Worm (Caenorhabditis elegans) whole organism, early embryonic: Measurements from ENCODE around the gene panl-2.

Source experiments
- B0310.2 ChIP-seq: sonication (generic microtip); optimal IDR thresholded peaks from 2 replicates; lab custom pipeline; 2016; ENCODE audit warnings: mild to moderate bottlenecking, missing genetic modification characterization, missing compliant biosample characterization
- F13C5.2 ChIP-seq: sonication (generic microtip); optimal IDR thresholded peaks from 2 replicates; lab custom pipeline; 2017; ENCODE audit warnings: mild to moderate bottlenecking, missing genetic modification characterization, inconsistent platforms, missing compliant biosample characterization
- aly-1 ChIP-seq: sonication (generic microtip); optimal IDR thresholded peaks from 2 replicates; lab custom pipeline; 2016; ENCODE audit warnings: missing genetic modification characterization, missing compliant biosample characterization
- ama-1 ChIP-seq: fragments of 150-350 bp; optimal IDR thresholded peaks from 2 replicates; lab custom pipeline; 2014
- ceh-13 ChIP-seq: fragments of 200-800 bp; sonication (Bioruptor generic); optimal IDR thresholded peaks from 2 replicates; lab custom pipeline; 2018; ENCODE audit warnings: mild to moderate bottlenecking, missing genetic modification characterization, missing compliant biosample characterization
- ceh-36 ChIP-seq: sonication (generic microtip); optimal IDR thresholded peaks from 2 replicates; lab custom pipeline; 2016; ENCODE audit warnings: missing genetic modification characterization, inconsistent platforms, missing compliant biosample characterization
- ets-7 ChIP-seq: sonication (generic microtip); optimal IDR thresholded peaks from 2 replicates; lab custom pipeline; 2016; ENCODE audit warnings: missing genotype, missing genetic modification characterization, missing compliant biosample characterization
- flt-1 ChIP-seq: fragments of 200-800 bp; sonication (Bioruptor generic); IDR thresholded peaks from 2 replicates; pipeline ENCODE4 v1.3.6; 2022; ENCODE audit warnings: missing genetic modification characterization, missing compliant biosample characterization
- hmbx-1 ChIP-seq: sonication (generic microtip); optimal IDR thresholded peaks from 2 replicates; lab custom pipeline; 2016; ENCODE audit warnings: mild to moderate bottlenecking, missing genetic modification characterization, missing compliant biosample characterization
- hmg-4 ChIP-seq: fragments of 200-800 bp; sonication (Bioruptor generic); optimal IDR thresholded peaks from 2 replicates; lab custom pipeline; 2018; ENCODE audit warnings: mild to moderate bottlenecking, missing genetic modification characterization, missing compliant biosample characterization
- hnd-1 ChIP-seq: sonication (generic microtip); optimal IDR thresholded peaks from 2 replicates; lab custom pipeline; 2016; ENCODE audit warnings: missing genetic modification characterization, missing compliant biosample characterization
- pes-1 ChIP-seq: fragments of 200-800 bp; sonication (Bioruptor generic); IDR thresholded peaks from 2 replicates; pipeline ENCODE4 v1.3.6; 2022; ENCODE audit warnings: missing genetic modification reagents, missing genetic modification characterization, missing compliant biosample characterization
- scrt-1 ChIP-seq: fragments of 200-800 bp; sonication (Bioruptor generic); IDR thresholded peaks from 2 replicates; pipeline ENCODE4 v1.3.6; 2022; ENCODE audit warnings: missing genetic modification characterization, missing compliant biosample characterization
- sea-1 ChIP-seq: fragments of 200-800 bp; sonication (Bioruptor generic); conservative IDR thresholded peaks from 2 replicates; pipeline ENCODE4 v1.3.6; 2022; ENCODE audit warnings: missing genetic modification characterization, missing compliant biosample characterization
- tbx-11 ChIP-seq: fragments of 200-800 bp; sonication (Bioruptor generic); IDR thresholded peaks from 2 replicates; pipeline ENCODE4 v1.3.6; 2022; ENCODE audit warnings: missing genetic modification characterization, missing compliant biosample characterization
- tbx-37 ChIP-seq: fragments of 200-800 bp; sonication (Bioruptor generic); conservative IDR thresholded peaks from 2 replicates; pipeline ENCODE4 v1.3.6; 2022; ENCODE audit warnings: missing genetic modification reagents, missing genetic modification characterization, missing compliant biosample characterization
- tra-4 ChIP-seq: sonication (generic microtip); optimal IDR thresholded peaks from 2 replicates; lab custom pipeline; 2017; ENCODE audit warnings: missing genetic modification characterization, missing compliant biosample characterization

Gene panl-2

ce11 chrIII:6968080-6968639 is at the start of gene panl-2:
TSS of gene panl-2 (minus strand) at chrIII:6968130.
- TF ChIP-seq tbx-37 (GFP tag; lab: Robert Waterston, UW) (no peak), aly-1 (tag; lab: Kevin White, UChicago) (no peak), hnd-1 (no peak), flt-1 (GFP tag; lab: Robert Waterston, UW) (no peak), B0310.2 (tag; lab: Kevin White, UChicago) (no peak), F13C5.2 (tag; lab: Kevin White, UChicago) (no peak), ceh-13 (no peak), tra-4 (no peak), ets-7 (tag; lab: Kevin White, UChicago) (no peak), tbx-11 (no peak), sea-1 (GFP tag; lab: Robert Waterston, UW) (no peak), pes-1 (GFP tag; lab: Robert Waterston, UW) (no peak), scrt-1 (GFP tag; lab: Robert Waterston, UW) (no peak), ceh-36 (tag; lab: Kevin White, UChicago) (no peak), hmg-4 (GFP tag; lab: Kevin White, UChicago) (no peak), ama-1 (no peak), hmbx-1 (tag; lab: Kevin White, UChicago) (no peak)

- TF ChIP-seq sea-1 (GFP tag; lab: Robert Waterston, UW) (no peak), tbx-11 (no peak), flt-1 (GFP tag; lab: Robert Waterston, UW) (no peak), ama-1 (no peak), aly-1 (tag; lab: Kevin White, UChicago) (no peak), pes-1 (GFP tag; lab: Robert Waterston, UW) (no peak), hmg-4 (GFP tag; lab: Kevin White, UChicago) (no peak), tra-4 (no peak)
Measured at ce11 chrIII:7013764-7014163, 45.8 kb upstream of the panl-2 start.

ce11 chrIII:7012060-7012459 is 44.1 kb upstream of the panl-2 start:
- TF ChIP-seq hnd-1, result no peak
- no peak for TF ChIP-seq ceh-13
- no peak for TF ChIP-seq ceh-36 (tag; lab: Kevin White, UChicago)
- no peak for TF ChIP-seq ets-7 (tag; lab: Kevin White, UChicago)
- no peak for TF ChIP-seq F13C5.2 (tag; lab: Kevin White, UChicago)
- TF ChIP-seq flt-1 (GFP tag; lab: Robert Waterston, UW), result no peak
- TF ChIP-seq pes-1 (GFP tag; lab: Robert Waterston, UW), result no peak
- TF ChIP-seq B0310.2 (tag; lab: Kevin White, UChicago), result no peak
- TF ChIP-seq tbx-37 (GFP tag; lab: Robert Waterston, UW), result no peak
- TF ChIP-seq scrt-1 (GFP tag; lab: Robert Waterston, UW), result no peak
- TF ChIP-seq hmbx-1 (tag; lab: Kevin White, UChicago), result no peak
- TF ChIP-seq tbx-11, result no peak
- no peak for TF ChIP-seq hmg-4 (GFP tag; lab: Kevin White, UChicago)
- no peak for TF ChIP-seq sea-1 (GFP tag; lab: Robert Waterston, UW)
- no peak for TF ChIP-seq aly-1 (tag; lab: Kevin White, UChicago)
- no peak for TF ChIP-seq tra-4
- TF ChIP-seq ama-1, result no peak

- no peak for TF ChIP-seq ceh-13
- TF ChIP-seq ceh-36 (tag; lab: Kevin White, UChicago), result no peak
- TF ChIP-seq B0310.2 (tag; lab: Kevin White, UChicago), result no peak
- TF ChIP-seq sea-1 (GFP tag; lab: Robert Waterston, UW), result no peak
- TF ChIP-seq tra-4, result no peak
- TF ChIP-seq hmbx-1 (tag; lab: Kevin White, UChicago), result no peak
- TF ChIP-seq scrt-1 (GFP tag; lab: Robert Waterston, UW), result no peak
- no peak for TF ChIP-seq flt-1 (GFP tag; lab: Robert Waterston, UW)
- TF ChIP-seq ets-7 (tag; lab: Kevin White, UChicago), result no peak
- TF ChIP-seq pes-1 (GFP tag; lab: Robert Waterston, UW), result no peak
- no peak for TF ChIP-seq tbx-11
- no peak for TF ChIP-seq tbx-37 (GFP tag; lab: Robert Waterston, UW)
- TF ChIP-seq aly-1 (tag; lab: Kevin White, UChicago), result no peak
- TF ChIP-seq ama-1, result no peak
- TF ChIP-seq hnd-1, result no peak
Measured at ce11 chrIII:7008836-7009235, 40.9 kb upstream of the panl-2 start, which contains the start of gene lgc-38. TSS of gene lgc-38 (plus strand) at chrIII:7009136.

ce11 chrIII:7005350-7005749 is 37.4 kb upstream of the panl-2 start, which contains the start of gene C06E8.5:
TSS of gene C06E8.5 (minus strand) at chrIII:7005450.
- TF ChIP-seq ets-7 (tag; lab: Kevin White, UChicago) (no peak), hmg-4 (GFP tag; lab: Kevin White, UChicago) (no peak), scrt-1 (GFP tag; lab: Robert Waterston, UW) (no peak), ama-1 (no peak), ceh-36 (tag; lab: Kevin White, UChicago) (no peak), hnd-1 (no peak), flt-1 (GFP tag; lab: Robert Waterston, UW) (no peak), F13C5.2 (tag; lab: Kevin White, UChicago) (no peak), hmbx-1 (tag; lab: Kevin White, UChicago) (no peak), ceh-13 (no peak), aly-1 (tag; lab: Kevin White, UChicago) (no peak), sea-1 (GFP tag; lab: Robert Waterston, UW) (no peak), pes-1 (GFP tag; lab: Robert Waterston, UW) (no peak)

- TF ChIP-seq sea-1 (GFP tag; lab: Robert Waterston, UW) (no peak), ceh-36 (tag; lab: Kevin White, UChicago) (no peak), ets-7 (tag; lab: Kevin White, UChicago) (no peak), ceh-13 (no peak), F13C5.2 (tag; lab: Kevin White, UChicago) (no peak), tbx-11 (no peak)
Measured at ce11 chrIII:7002143-7002542, 34.2 kb upstream of the panl-2 start.

ce11 chrIII:6993179-6993578 is 25.2 kb upstream of the panl-2 start:
- TF ChIP-seq hmg-4 (GFP tag; lab: Kevin White, UChicago) (no peak), F13C5.2 (tag; lab: Kevin White, UChicago) (no peak), tbx-11 (no peak), scrt-1 (GFP tag; lab: Robert Waterston, UW) (no peak), ceh-13 (no peak), flt-1 (GFP tag; lab: Robert Waterston, UW) (no peak), hnd-1 (no peak), pes-1 (GFP tag; lab: Robert Waterston, UW) (no peak), ama-1 (no peak), tra-4 (no peak), hmbx-1 (tag; lab: Kevin White, UChicago) (no peak), aly-1 (tag; lab: Kevin White, UChicago) (no peak)
